Fruit fly (Drosophila melanogaster) Kc167 (cell line): ENCODE measurements around the gene Spindly.

Source experiments
- Myc ChIP-seq: fragments of >200 bp; optimal IDR thresholded peaks from 2 replicates; lab custom pipeline; 2017; ENCODE audit warnings: missing external identifiers
- Sin3A ChIP-seq: fragments of >200 bp; optimal IDR thresholded peaks from 2 replicates; lab custom pipeline; 2018; ENCODE audit warnings: missing external identifiers
- h ChIP-seq: fragments of >200 bp; optimal IDR thresholded peaks from 3 replicates; lab custom pipeline; 2018; ENCODE audit warnings: missing external identifiers
- insv ChIP-seq: fragments of >200 bp; optimal IDR thresholded peaks from 3 replicates; lab custom pipeline; 2018; ENCODE audit warnings: missing external identifiers
- psq ChIP-seq: fragments of >200 bp; optimal IDR thresholded peaks from 2 replicates; lab custom pipeline; 2017; ENCODE audit warnings: missing external identifiers
- ttk ChIP-seq: sonication (Bioruptor generic); optimal IDR thresholded peaks from 2 replicates; lab custom pipeline; 2017; ENCODE audit warnings: missing external identifiers

dm6 chr2L:3490971-3491370 is 39.1 kb downstream of the Spindly start, which contains the start of gene CG15414:
- TF ChIP-seq insv (no peak), psq (lab: Kevin White, UChicago) (no peak), Sin3A (lab: Kevin White, UChicago) (no peak), Myc (no peak), h (no peak), ttk (lab: Kevin White, UChicago) (no peak)
